Worm (Caenorhabditis elegans) whole organism, L3 larva: Measurements from ENCODE around the gene K12G11.6.

Experiments used
- R02D3.7 ChIP-seq: fragments of 150-350 bp; optimal IDR thresholded peaks from 2 replicates; lab custom pipeline; 2014; ENCODE audit warnings: missing biosample characterization, missing genetic modification characterization
- ZK546.5 ChIP-seq: sonication (generic microtip); optimal IDR thresholded peaks from 2 replicates; lab custom pipeline; 2017; ENCODE audit warnings: missing biosample characterization, missing genetic modification characterization
- aly-2 ChIP-seq: fragments of 150-350 bp; optimal IDR thresholded peaks from 2 replicates; lab custom pipeline; 2014; ENCODE audit warnings: missing biosample characterization, missing genetic modification characterization
- ama-1 ChIP-seq: fragments of 150-350 bp; optimal IDR thresholded peaks from 2 replicates; lab custom pipeline; 2018
- ceh-16 ChIP-seq: sonication (generic microtip); optimal IDR thresholded peaks from 2 replicates; lab custom pipeline; 2017; ENCODE audit warnings: missing biosample characterization, missing genetic modification characterization
- ceh-28 ChIP-seq: fragments of 150-350 bp; optimal IDR thresholded peaks from 2 replicates; lab custom pipeline; 2014; ENCODE audit warnings: missing biosample characterization, missing genetic modification reagents, missing genetic modification characterization
- ceh-82 ChIP-seq: fragments of 150-350 bp; optimal IDR thresholded peaks from 2 replicates; lab custom pipeline; 2014; ENCODE audit warnings: missing biosample characterization, missing genetic modification characterization
- ceh-9 ChIP-seq: sonication (generic microtip); optimal IDR thresholded peaks from 2 replicates; lab custom pipeline; 2018; ENCODE audit warnings: missing biosample characterization, missing genetic modification characterization
- daf-12 ChIP-seq: fragments of 150-350 bp; optimal IDR thresholded peaks from 2 replicates; lab custom pipeline; 2014; ENCODE audit warnings: missing biosample characterization, missing genetic modification reagents, missing genetic modification characterization
- egl-27 ChIP-seq: sonication (generic microtip); optimal IDR thresholded peaks from 4 replicates; lab custom pipeline; 2017; ENCODE audit warnings: missing biosample characterization, missing genetic modification reagents, missing genetic modification characterization
- egl-5 ChIP-seq: fragments of 150-350 bp; optimal IDR thresholded peaks from 2 replicates; lab custom pipeline; 2017; ENCODE audit warnings: missing biosample characterization, missing genetic modification reagents, missing genetic modification characterization, inconsistent platforms
- elt-1 ChIP-seq: fragments of 150-350 bp; optimal IDR thresholded peaks from 2 replicates; lab custom pipeline; 2014; ENCODE audit warnings: missing biosample characterization, missing genetic modification characterization
- elt-2 ChIP-seq: sonication (generic microtip); optimal IDR thresholded peaks from 2 replicates; lab custom pipeline; 2016; ENCODE audit warnings: missing genetic modification reagents, mild to moderate bottlenecking, missing genetic modification characterization, missing compliant biosample characterization
- elt-3 ChIP-seq, 3 experiments: fragments of 150-350 bp in 1 of 3; sonication (generic microtip) in 2 of 3; optimal IDR thresholded peaks; 2 replicates in 2 of 3; 4 replicates in 1 of 3; lab custom pipeline; 2014 to 2017; ENCODE audit warnings: missing biosample characterization in 3 of 3, missing genetic modification characterization in 3 of 3
- eor-1 ChIP-seq, 2 experiments: fragments of 150-350 bp; optimal IDR thresholded peaks; 2 replicates each; lab custom pipeline; 2014 to 2018; ENCODE audit warnings: missing biosample characterization in 2 of 2, missing genetic modification characterization in 2 of 2
- fkh-10 ChIP-seq: sonication (generic microtip); optimal IDR thresholded peaks from 2 replicates; lab custom pipeline; 2017; ENCODE audit warnings: missing biosample characterization, missing genetic modification reagents, missing genetic modification characterization
- fkh-2 ChIP-seq: fragments of 150-350 bp; optimal IDR thresholded peaks from 2 replicates; lab custom pipeline; 2014; ENCODE audit warnings: missing biosample characterization, missing genetic modification reagents, missing genetic modification characterization
- fos-1 ChIP-seq: fragments of 150-350 bp; optimal IDR thresholded peaks from 2 replicates; lab custom pipeline; 2014; ENCODE audit warnings: missing biosample characterization, missing genetic modification characterization
- hmg-11 ChIP-seq: sonication (generic microtip); optimal IDR thresholded peaks from 2 replicates; lab custom pipeline; 2016; ENCODE audit warnings: missing genetic modification characterization, missing compliant biosample characterization
- jun-1 ChIP-seq: fragments of 150-350 bp; optimal IDR thresholded peaks from 2 replicates; lab custom pipeline; 2014; ENCODE audit warnings: missing biosample characterization, missing genetic modification reagents, missing genetic modification characterization
- lin-15B ChIP-seq: fragments of 150-350 bp; optimal IDR thresholded peaks from 2 replicates; lab custom pipeline; 2014; ENCODE audit warnings: missing biosample characterization, missing genetic modification characterization
- lin-39 ChIP-seq: fragments of 150-350 bp; optimal IDR thresholded peaks from 2 replicates; lab custom pipeline; 2018; ENCODE audit warnings: missing biosample characterization, missing genetic modification reagents, missing genetic modification characterization
- lsy-12 ChIP-seq: sonication (generic microtip); optimal IDR thresholded peaks from 2 replicates; lab custom pipeline; 2016; ENCODE audit warnings: mild to moderate bottlenecking, missing genetic modification characterization, missing compliant biosample characterization
- mdl-1 ChIP-seq: fragments of 150-350 bp; optimal IDR thresholded peaks from 2 replicates; lab custom pipeline; 2014; ENCODE audit warnings: missing biosample characterization, missing genetic modification characterization
- mml-1 ChIP-seq: fragments of 150-350 bp; sonication (generic microtip); optimal IDR thresholded peaks from 3 replicates; lab custom pipeline; 2014; ENCODE audit warnings: missing biosample characterization, missing genetic modification characterization
- nfya-1 ChIP-seq: sonication (generic microtip); optimal IDR thresholded peaks from 2 replicates; lab custom pipeline; 2017; ENCODE audit warnings: missing genetic modification characterization, mild to moderate bottlenecking, missing compliant biosample characterization, antibody characterized with exemption, moderate library complexity; ENCODE audit not compliant: insufficient read depth
- nhr-11 ChIP-seq: fragments of 150-350 bp; optimal IDR thresholded peaks from 2 replicates; lab custom pipeline; 2014; ENCODE audit warnings: missing biosample characterization, missing genetic modification characterization
- nhr-12 ChIP-seq: fragments of 150-350 bp; optimal IDR thresholded peaks from 2 replicates; lab custom pipeline; 2014; ENCODE audit warnings: missing biosample characterization, missing genetic modification characterization
- nhr-23 ChIP-seq: fragments of 150-350 bp; optimal IDR thresholded peaks from 2 replicates; lab custom pipeline; 2014; ENCODE audit warnings: missing biosample characterization, missing genetic modification reagents, missing genetic modification characterization
- nhr-237 ChIP-seq: fragments of 150-350 bp; optimal IDR thresholded peaks from 2 replicates; lab custom pipeline; 2014; ENCODE audit warnings: missing biosample characterization, missing genetic modification characterization
- nhr-25 ChIP-seq: sonication (generic microtip); optimal IDR thresholded peaks from 2 replicates; lab custom pipeline; 2017; ENCODE audit warnings: missing biosample characterization, missing genetic modification characterization
- nhr-28 ChIP-seq: fragments of 150-350 bp; optimal IDR thresholded peaks from 2 replicates; lab custom pipeline; 2014; ENCODE audit warnings: missing biosample characterization, missing genetic modification characterization
- nhr-43 ChIP-seq: sonication (generic microtip); optimal IDR thresholded peaks from 2 replicates; lab custom pipeline; 2016; ENCODE audit warnings: mild to moderate bottlenecking, missing genetic modification characterization, missing compliant biosample characterization; ENCODE audit not compliant: poor library complexity, severe bottlenecking
- nhr-67 ChIP-seq: fragments of 150-350 bp; optimal IDR thresholded peaks from 2 replicates; lab custom pipeline; 2014; ENCODE audit warnings: missing biosample characterization, missing genetic modification characterization
- nhr-76 ChIP-seq: fragments of 150-350 bp; sonication (generic microtip); optimal IDR thresholded peaks from 5 replicates; lab custom pipeline; 2014; ENCODE audit warnings: missing biosample characterization, missing genetic modification characterization
- nhr-77 ChIP-seq: fragments of 150-350 bp; optimal IDR thresholded peaks from 2 replicates; lab custom pipeline; 2014; ENCODE audit warnings: missing biosample characterization, missing genetic modification characterization
- pha-4 ChIP-seq: fragments of 150-350 bp; optimal IDR thresholded peaks from 2 replicates; lab custom pipeline; 2014; ENCODE audit warnings: missing biosample characterization, missing genetic modification reagents, missing genetic modification characterization
- pqm-1 ChIP-seq: fragments of 150-350 bp; optimal IDR thresholded peaks from 2 replicates; lab custom pipeline; 2017; ENCODE audit warnings: missing biosample characterization, missing genetic modification characterization, inconsistent platforms
- sea-2 ChIP-seq: fragments of 150-350 bp; sonication (generic microtip); optimal IDR thresholded peaks from 4 replicates; lab custom pipeline; 2014; ENCODE audit warnings: missing biosample characterization, missing genetic modification reagents, missing genetic modification characterization
- skn-1 ChIP-seq: fragments of 150-350 bp; optimal IDR thresholded peaks from 2 replicates; lab custom pipeline; 2014; ENCODE audit warnings: missing biosample characterization, missing genetic modification characterization
- snpc-4 ChIP-seq: fragments of 150-350 bp; optimal IDR thresholded peaks from 2 replicates; lab custom pipeline; 2014; ENCODE audit warnings: missing biosample characterization, missing genetic modification characterization
- tbx-2 ChIP-seq: sonication (generic microtip); optimal IDR thresholded peaks from 2 replicates; lab custom pipeline; 2016; ENCODE audit warnings: mild to moderate bottlenecking, missing genetic modification characterization, missing compliant biosample characterization
- unc-39 ChIP-seq: sonication (generic microtip); optimal IDR thresholded peaks from 4 replicates; lab custom pipeline; 2017; ENCODE audit warnings: missing biosample characterization, missing genetic modification characterization
- unc-62 ChIP-seq: fragments of 150-350 bp; sonication (generic microtip); optimal IDR thresholded peaks from 4 replicates; lab custom pipeline; 2014; ENCODE audit warnings: missing biosample characterization, missing genetic modification reagents, missing genetic modification characterization
- zag-1 ChIP-seq: fragments of 150-350 bp; optimal IDR thresholded peaks from 2 replicates; lab custom pipeline; 2014; ENCODE audit warnings: missing biosample characterization, missing genetic modification characterization
- ztf-11 ChIP-seq: fragments of 150-350 bp; optimal IDR thresholded peaks from 2 replicates; lab custom pipeline; 2014; ENCODE audit warnings: missing biosample characterization, missing genetic modification characterization
- ztf-4 ChIP-seq: fragments of 150-350 bp; optimal IDR thresholded peaks from 2 replicates; lab custom pipeline; 2014; ENCODE audit warnings: missing biosample characterization, missing genetic modification characterization

The K12G11.6 gene

ce11 chrV:11921229-11921628 is 27.1 kb downstream of the K12G11.6 start:
- no peak for TF ChIP-seq ceh-82 (tag; lab: Kevin White, UChicago)
- TF ChIP-seq elt-2 (tag; lab: Kevin White, UChicago) = peak; percentile 84
- TF ChIP-seq nhr-11 = no peak
- TF ChIP-seq lin-39 (tag; lab: Kevin White, UChicago) = peak; percentile 59
- peak; percentile 75 for TF ChIP-seq snpc-4 (tag; lab: Kevin White, UChicago)
- TF ChIP-seq fkh-2 = no peak
- peak; percentile 34 for TF ChIP-seq pqm-1 (tag; lab: Kevin White, UChicago)
- TF ChIP-seq pha-4 (tag; lab: Kevin White, UChicago) = peak; percentile 88
- peak; percentile 2 for TF ChIP-seq ceh-28 (tag; lab: Kevin White, UChicago)
- peak; percentile 75 for TF ChIP-seq ama-1
- TF ChIP-seq nfya-1 (tag; lab: Kevin White, UChicago) = peak; percentile 40
- peak; percentile 8 for TF ChIP-seq hmg-11 (tag; lab: Kevin White, UChicago)
- peak; percentile 16 for TF ChIP-seq jun-1 (tag; lab: Kevin White, UChicago)

- peak; percentile 61 for TF ChIP-seq ama-1
- TF ChIP-seq eor-1 (tag; optimal IDR thresholded peaks at IDR 0.05; lab: Kevin White, UChicago) = no peak
- TF ChIP-seq nhr-77 (tag; lab: Kevin White, UChicago) = no peak
- TF ChIP-seq nhr-67 (tag; lab: Kevin White, UChicago) = no peak
- no peak for TF ChIP-seq sea-2 (GFP tag; lab: Kevin White, UChicago)
- TF ChIP-seq elt-3 (tag; optimal IDR thresholded peaks at IDR 0.05; lab: Kevin White, UChicago) = no peak
- no peak for TF ChIP-seq aly-2 (tag; lab: Kevin White, UChicago)
- no peak for TF ChIP-seq nhr-28
- TF ChIP-seq hmg-11 (tag; lab: Kevin White, UChicago) = no peak
- no peak for TF ChIP-seq elt-1 (tag; lab: Kevin White, UChicago)
- TF ChIP-seq snpc-4 (tag; lab: Kevin White, UChicago) = no peak
- TF ChIP-seq pha-4 (tag; lab: Kevin White, UChicago) = peak; percentile 61
- no peak for TF ChIP-seq mdl-1 (tag; lab: Kevin White, UChicago)
- no peak for TF ChIP-seq egl-5 (tag; lab: Kevin White, UChicago)
- no peak for TF ChIP-seq nhr-43 (tag; lab: Kevin White, UChicago)
- no peak for TF ChIP-seq fkh-10 (GFP tag; lab: Kevin White, UChicago)
- peak; percentile 59 for TF ChIP-seq elt-2 (tag; lab: Kevin White, UChicago)
- no peak for TF ChIP-seq ztf-11
- TF ChIP-seq lsy-12 (tag; lab: Kevin White, UChicago) = no peak
- no peak for TF ChIP-seq nhr-11
- TF ChIP-seq zag-1 (tag; lab: Kevin White, UChicago) = no peak
- TF ChIP-seq ceh-28 (tag; lab: Kevin White, UChicago) = peak; percentile 1
- no peak for TF ChIP-seq lin-39 (tag; lab: Kevin White, UChicago)
- no peak for TF ChIP-seq lin-15B (tag; lab: Kevin White, UChicago)
- TF ChIP-seq ceh-82 (tag; lab: Kevin White, UChicago) = no peak
- TF ChIP-seq egl-27 = no peak
- TF ChIP-seq mml-1 (tag; lab: Kevin White, UChicago) = peak; percentile 63
- TF ChIP-seq R02D3.7 (tag; lab: Kevin White, UChicago) = no peak
- TF ChIP-seq nhr-237 (tag; lab: Kevin White, UChicago) = no peak
- peak; percentile 53 for TF ChIP-seq nhr-25 (tag; lab: Kevin White, UChicago)
- no peak for TF ChIP-seq ceh-9 (tag; lab: Kevin White, UChicago)
- no peak for TF ChIP-seq skn-1
- TF ChIP-seq fos-1 (tag; lab: Kevin White, UChicago) = no peak
- no peak for TF ChIP-seq nhr-12
- TF ChIP-seq nhr-76 = no peak
- TF ChIP-seq unc-62 (GFP tag; lab: Kevin White, UChicago) = no peak
- no peak for TF ChIP-seq unc-39
- TF ChIP-seq pqm-1 (tag; lab: Kevin White, UChicago) = peak; percentile 4
- peak; percentile 7 for TF ChIP-seq jun-1 (tag; lab: Kevin White, UChicago)
- TF ChIP-seq daf-12 (tag; lab: Kevin White, UChicago) = no peak
- no peak for TF ChIP-seq fkh-2
- TF ChIP-seq nfya-1 (tag; lab: Kevin White, UChicago) = peak; percentile 39
- TF ChIP-seq tbx-2 (tag; lab: Kevin White, UChicago) = no peak
- no peak for TF ChIP-seq ZK546.5 (tag; lab: Kevin White, UChicago)
- TF ChIP-seq nhr-23 (tag; lab: Kevin White, UChicago) = no peak
- no peak for TF ChIP-seq ztf-4
- TF ChIP-seq ceh-16 (tag; lab: Kevin White, UChicago) = no peak
Observed at ce11 chrV:11921689-11922517, 27.8 kb downstream of the K12G11.6 start.
